Fruit fly (Drosophila melanogaster) Kc167 (cell line): ENCODE measurements around the gene heix.

Experiments used
- Myc ChIP-seq: fragments of >200 bp; optimal IDR thresholded peaks from 2 replicates; lab custom pipeline; 2017; ENCODE audit warnings: missing external identifiers
- Sin3A ChIP-seq: fragments of >200 bp; optimal IDR thresholded peaks from 2 replicates; lab custom pipeline; 2018; ENCODE audit warnings: missing external identifiers
- h ChIP-seq: fragments of >200 bp; optimal IDR thresholded peaks from 3 replicates; lab custom pipeline; 2018; ENCODE audit warnings: missing external identifiers
- insv ChIP-seq: fragments of >200 bp; optimal IDR thresholded peaks from 3 replicates; lab custom pipeline; 2018; ENCODE audit warnings: missing external identifiers
- psq ChIP-seq: fragments of >200 bp; optimal IDR thresholded peaks from 2 replicates; lab custom pipeline; 2017; ENCODE audit warnings: missing external identifiers
- ttk ChIP-seq: sonication (Bioruptor generic); optimal IDR thresholded peaks from 2 replicates; lab custom pipeline; 2017; ENCODE audit warnings: missing external identifiers

The heix gene

dm6 chr2L:16255232-16256117 lies 44.2 kb downstream of the heix start:
- TF ChIP-seq Myc (lab: Kevin White, UChicago): no peak

dm6 chr2L:16251598-16252131 lies 48.0 kb downstream of the heix start, which contains the start of gene CG46309:
CG46309 (minus strand) TSS chr2L:16251788.
- TF ChIP-seq Myc (lab: Kevin White, UChicago): no peak
- no peak for TF ChIP-seq h (lab: Kevin White, UChicago)
- TF ChIP-seq ttk (lab: Kevin White, UChicago): no peak
- no peak for TF ChIP-seq Sin3A (lab: Kevin White, UChicago)
- TF ChIP-seq insv (lab: Kevin White, UChicago): no peak
- no peak for TF ChIP-seq psq (lab: Kevin White, UChicago)
